Worm (Caenorhabditis elegans): ENCODE results near the gene F52D1.2.

The F52D1.2 gene

DNA sequence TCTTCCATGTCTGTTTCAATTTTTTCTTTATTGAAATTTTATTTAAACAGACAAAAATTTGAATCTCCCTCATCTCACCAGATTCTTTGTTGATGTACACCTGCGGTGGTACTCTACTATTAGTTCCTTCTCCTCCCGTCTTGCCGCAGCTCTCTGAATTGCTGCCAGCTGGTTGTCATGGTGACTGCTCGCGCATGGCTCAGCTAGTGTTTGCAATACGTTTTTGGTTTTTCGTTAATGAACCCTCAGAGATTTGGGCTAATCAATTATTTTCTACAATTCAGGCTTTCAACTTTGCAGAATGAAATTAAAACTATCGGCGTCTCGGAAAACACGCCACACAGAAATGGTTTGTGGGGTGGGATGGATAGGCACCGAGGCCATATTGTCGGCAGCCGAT, 31.1 kb upstream of the F52D1.2 start, which contains the start of gene che-2:
Gene che-2 (plus strand): TSS at position 301 of the 400 bp plus-strand sequence.
- TF ChIP-seq ceh-16 (tag; optimal IDR thresholded peaks at IDR 0.05) (no peak), mdl-1 (tag; optimal IDR thresholded peaks at IDR 0.05) (no peak), mml-1 (tag; optimal IDR thresholded peaks at IDR 0.05) (no peak), nfya-1 (tag; optimal IDR thresholded peaks at IDR 0.05; ENCODE audit: insufficient read depth) (no peak), nhr-11 (tag; optimal IDR thresholded peaks at IDR 0.05) (no peak), jun-1 (tag; optimal IDR thresholded peaks at IDR 0.05) (no peak), hmg-11 (tag; optimal IDR thresholded peaks at IDR 0.05) (no peak), ztf-4 (tag; optimal IDR thresholded peaks at IDR 0.05) (no peak), snpc-4 (tag; optimal IDR thresholded peaks at IDR 0.05) (no peak), nhr-25 (tag; optimal IDR thresholded peaks at IDR 0.05) (no peak), elt-1 (tag; optimal IDR thresholded peaks at IDR 0.05) (no peak)

- TF ChIP-seq sea-2 (GFP tag; optimal IDR thresholded peaks at IDR 0.05) (no peak), hmg-11 (tag; optimal IDR thresholded peaks at IDR 0.05) (no peak), mml-1 (tag; optimal IDR thresholded peaks at IDR 0.05) (no peak), lin-39 (tag; optimal IDR thresholded peaks at IDR 0.05) (no peak), zag-1 (tag; optimal IDR thresholded peaks at IDR 0.05) (no peak), aly-2 (tag; optimal IDR thresholded peaks at IDR 0.05) (no peak), unc-62 (GFP tag; optimal IDR thresholded peaks at IDR 0.05) (no peak), ceh-16 (tag; optimal IDR thresholded peaks at IDR 0.05) (no peak), eor-1 (tag; optimal IDR thresholded peaks at IDR 0.05) (no peak), nhr-25 (tag; optimal IDR thresholded peaks at IDR 0.05) (no peak), R02D3.7 (tag; optimal IDR thresholded peaks at IDR 0.05) (no peak), ceh-9 (tag; optimal IDR thresholded peaks at IDR 0.05) (no peak), jun-1 (tag; optimal IDR thresholded peaks at IDR 0.05) (no peak), nhr-237 (tag; optimal IDR thresholded peaks at IDR 0.05) (no peak), fkh-10 (GFP tag; optimal IDR thresholded peaks at IDR 0.05) (no peak), ZK546.5 (tag; optimal IDR thresholded peaks at IDR 0.05) (no peak), nhr-12 (tag; optimal IDR thresholded peaks at IDR 0.05) (no peak)
Measured at ce11 chrX:476261-476660, 26.2 kb upstream of the F52D1.2 start, which contains the start of gene F38G1.3. TSS of gene F38G1.3 (plus strand) at chrX:476561.

ce11 chrX:467338-467823, 17.4 kb upstream of the F52D1.2 start:
- no peak for TF ChIP-seq ceh-28 (tag; optimal IDR thresholded peaks at IDR 0.05)
- TF ChIP-seq nhr-77 (tag; optimal IDR thresholded peaks at IDR 0.05): no peak
- no peak for TF ChIP-seq pha-4 (tag; optimal IDR thresholded peaks at IDR 0.05)
- TF ChIP-seq fkh-2 (tag; optimal IDR thresholded peaks at IDR 0.05): no peak

DNA sequence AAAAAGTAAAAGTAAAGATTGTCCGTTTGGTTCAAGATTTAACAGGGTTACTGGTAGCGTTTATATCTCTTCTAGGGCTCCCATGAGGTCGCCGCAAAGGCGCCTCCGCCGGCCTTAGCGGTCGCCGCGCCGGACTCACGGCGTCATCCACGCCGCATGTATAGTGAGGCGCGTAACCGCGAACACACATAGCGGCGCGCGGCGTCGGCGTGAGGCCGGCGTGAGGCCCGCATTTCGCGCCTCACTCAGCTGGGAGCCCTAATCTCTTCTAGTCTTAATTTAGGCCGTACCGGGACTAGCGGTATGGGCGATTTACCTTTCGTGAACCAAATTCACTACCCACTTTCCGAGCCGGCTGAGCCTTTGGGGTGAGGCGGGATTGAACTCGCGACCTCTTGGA, 11.6 kb upstream of the F52D1.2 start:
- TF ChIP-seq ceh-9 (tag; optimal IDR thresholded peaks at IDR 0.05) (no peak), nhr-76 (tag; optimal IDR thresholded peaks at IDR 0.05) (no peak), fkh-10 (GFP tag; optimal IDR thresholded peaks at IDR 0.05) (no peak), ama-1 (optimal IDR thresholded peaks at IDR 0.05) (no peak), skn-1 (tag; optimal IDR thresholded peaks at IDR 0.05) (no peak), ztf-11 (tag; optimal IDR thresholded peaks at IDR 0.05) (no peak), sea-2 (GFP tag; optimal IDR thresholded peaks at IDR 0.05) (no peak), nhr-23 (tag; optimal IDR thresholded peaks at IDR 0.05) (no peak), daf-12 (tag; optimal IDR thresholded peaks at IDR 0.05) (no peak), fkh-2 (tag; optimal IDR thresholded peaks at IDR 0.05) (no peak), ceh-28 (tag; optimal IDR thresholded peaks at IDR 0.05) (no peak), lin-15B (tag; optimal IDR thresholded peaks at IDR 0.05) (no peak), nhr-11 (tag; optimal IDR thresholded peaks at IDR 0.05) (no peak), aly-2 (tag; optimal IDR thresholded peaks at IDR 0.05) (no peak), nhr-12 (tag; optimal IDR thresholded peaks at IDR 0.05) (no peak)

ce11 chrX:460351-460750, 10.3 kb upstream of the F52D1.2 start, which contains the start of gene aagr-4:
TSS of gene aagr-4 (plus strand) at chrX:460651.
- TF ChIP-seq elt-3 (tag; optimal IDR thresholded peaks at IDR 0.05) (peak in 1 of 3 experiments; percentile 23), zag-1 (tag; optimal IDR thresholded peaks at IDR 0.05) (no peak), egl-5 (tag; optimal IDR thresholded peaks at IDR 0.05) (no peak), nhr-23 (tag; optimal IDR thresholded peaks at IDR 0.05) (peak; percentile 44)
